Fruit fly (Drosophila melanogaster) whole organism, pupa: ENCODE measurements around the gene Sap-r.
A peak's percentile ranks its signal among the peaks of the same experiment; 100 is the strongest.

ENCODE experiments used
- CG10348 ChIP-seq: fragments of 200-800 bp; sonication (Bioruptor generic); IDR thresholded peaks from 2 replicates; pipeline ENCODE4 v1.3.6; 2022; ENCODE audit warnings: missing biosample characterization, missing genetic modification characterization
- CG12605 ChIP-seq: fragments of 200-800 bp; sonication (Bioruptor generic); IDR thresholded peaks from 2 replicates; pipeline ENCODE4 v1.3.6; 2022; ENCODE audit warnings: missing biosample characterization, missing genetic modification characterization
- CG13204 ChIP-seq: fragments of 200-800 bp; sonication (Bioruptor generic); optimal IDR thresholded peaks from 2 replicates; lab custom pipeline; 2018; ENCODE audit warnings: missing biosample characterization, mild to moderate bottlenecking, missing genetic modification characterization, moderate library complexity
- CG14655 ChIP-seq: fragments of 200-800 bp; sonication (Bioruptor generic); optimal IDR thresholded peaks from 3 replicates; lab custom pipeline; 2017; ENCODE audit warnings: mild to moderate bottlenecking, missing biosample characterization, missing genetic modification reagents, missing genetic modification characterization
- CG15710 ChIP-seq: fragments of 200-800 bp; sonication (Bioruptor generic); optimal IDR thresholded peaks from 2 replicates; lab custom pipeline; 2018; ENCODE audit warnings: missing biosample characterization, mild to moderate bottlenecking, missing genetic modification characterization, moderate library complexity
- CG17806 ChIP-seq: fragments of 200-800 bp; sonication (Bioruptor generic); optimal IDR thresholded peaks from 2 replicates; lab custom pipeline; 2018; ENCODE audit warnings: missing biosample characterization, mild to moderate bottlenecking, missing genetic modification characterization, moderate library complexity
- CG32121 ChIP-seq: fragments of 200-800 bp; sonication (Bioruptor generic); IDR thresholded peaks from 2 replicates; pipeline ENCODE4 v1.3.6; 2022; ENCODE audit warnings: missing biosample characterization, missing genetic modification characterization
- CG34367 ChIP-seq: fragments of 200-800 bp; sonication (Bioruptor generic); optimal IDR thresholded peaks from 2 replicates; lab custom pipeline; 2018; ENCODE audit warnings: missing biosample characterization, mild to moderate bottlenecking, missing genetic modification characterization
- CG4496 ChIP-seq: fragments of 200-800 bp; sonication (Bioruptor generic); IDR thresholded peaks from 3 replicates; pipeline ENCODE4 v1.3.6; 2022; ENCODE audit warnings: missing biosample characterization, missing genetic modification characterization
- CG8159 ChIP-seq: fragments of 200-800 bp; sonication (Bioruptor generic); optimal IDR thresholded peaks from 3 replicates; lab custom pipeline; 2018; ENCODE audit warnings: missing biosample characterization, mild to moderate bottlenecking, missing genetic modification characterization, moderate library complexity
- CG8301 ChIP-seq: fragments of 200-800 bp; sonication (Bioruptor generic); optimal IDR thresholded peaks from 2 replicates; lab custom pipeline; 2018; ENCODE audit warnings: missing biosample characterization, mild to moderate bottlenecking, missing genetic modification characterization
- CG9948 ChIP-seq: fragments of 200-800 bp; sonication (Bioruptor generic); optimal IDR thresholded peaks from 2 replicates; lab custom pipeline; 2018; ENCODE audit warnings: missing biosample characterization, mild to moderate bottlenecking, missing genetic modification characterization, moderate library complexity
- D1 ChIP-seq: fragments of 200-800 bp; sonication (Bioruptor generic); optimal IDR thresholded peaks from 2 replicates; lab custom pipeline; 2018; ENCODE audit warnings: missing biosample characterization, mild to moderate bottlenecking, missing genetic modification characterization, moderate library complexity
- EcR ChIP-seq: fragments of 200-800 bp; sonication (Bioruptor generic); optimal IDR thresholded peaks from 3 replicates; lab custom pipeline; 2019; ENCODE audit warnings: missing biosample characterization, missing genetic modification characterization, mild to moderate bottlenecking, moderate library complexity, missing genetic modification reagents
- Ets98B ChIP-seq: fragments of 200-800 bp; sonication (Bioruptor generic); IDR thresholded peaks from 2 replicates; pipeline ENCODE4 v1.3.6; 2022; ENCODE audit warnings: missing biosample characterization, missing genetic modification characterization
- Pif1A ChIP-seq: fragments of 200-800 bp; sonication (Bioruptor generic); optimal IDR thresholded peaks from 3 replicates; lab custom pipeline; 2016; ENCODE audit warnings: missing biosample characterization, missing genetic modification characterization
- Pif1B ChIP-seq: fragments of 200-800 bp; sonication (Bioruptor generic); optimal IDR thresholded peaks from 3 replicates; lab custom pipeline; 2016; ENCODE audit warnings: missing biosample characterization, missing genetic modification characterization
- Snoo ChIP-seq: fragments of 200-800 bp; sonication (Bioruptor generic); optimal IDR thresholded peaks from 3 replicates; lab custom pipeline; 2017; ENCODE audit warnings: missing biosample characterization, mild to moderate bottlenecking, missing genetic modification characterization, inconsistent platforms
- fd96Ca ChIP-seq: fragments of 200-800 bp; sonication (Bioruptor generic); IDR thresholded peaks from 3 replicates; pipeline ENCODE4 v1.3.6; 2022; ENCODE audit warnings: missing biosample characterization, missing genetic modification characterization
- gl ChIP-seq: fragments of 200-800 bp; sonication (Bioruptor generic); optimal IDR thresholded peaks from 2 replicates; lab custom pipeline; 2018; ENCODE audit warnings: missing biosample characterization, mild to moderate bottlenecking, missing genetic modification characterization
- rn ChIP-seq: fragments of 200-800 bp; sonication (Bioruptor generic); IDR thresholded peaks from 2 replicates; pipeline ENCODE4 v1.3.6; 2022; ENCODE audit warnings: missing biosample characterization, missing genetic modification characterization

Gene Sap-r

dm6 chr3R:30913704-30914103 is 24.8 kb upstream of the Sap-r start:
- TF ChIP-seq Ets98B (GFP tag; lab: Robert Waterston, UW) (no peak), CG9948 (no peak), rn (GFP tag; lab: Robert Waterston, UW) (no peak), CG13204 (GFP tag; lab: Kevin White, UChicago) (no peak), CG15710 (tag; lab: Kevin White, UChicago) (no peak), CG8301 (tag; lab: Kevin White, UChicago) (no peak), CG34367 (tag; lab: Kevin White, UChicago) (no peak), CG17806 (tag; lab: Kevin White, UChicago) (no peak), CG10348 (GFP tag; lab: Robert Waterston, UW) (no peak), Pif1B (no peak), CG32121 (GFP tag; lab: Robert Waterston, UW) (no peak), fd96Ca (GFP tag; lab: Robert Waterston, UW) (no peak), Pif1A (GFP tag; lab: Kevin White, UChicago) (no peak), CG4496 (GFP tag; lab: Robert Waterston, UW) (no peak)

- TF ChIP-seq fd96Ca (GFP tag; lab: Robert Waterston, UW), result peak; percentile 48; the same call in 1 of the 3 replicates
- peak; percentile 85 for TF ChIP-seq CG4496 (GFP tag; lab: Robert Waterston, UW)
- TF ChIP-seq CG12605 (GFP tag; lab: Robert Waterston, UW), result no peak
- TF ChIP-seq CG32121 (GFP tag; lab: Robert Waterston, UW), result peak; percentile 55; the same call in 1 of the 2 replicates
These were observed 23.5 kb upstream of the Sap-r start, which contains the start of gene Ptx1 for dm6 chr3R:30912402-30912801. Ptx1 (plus strand) TSS chr3R:30912754.

dm6 chr3R:30909840-30910239 is 21.0 kb upstream of the Sap-r start:
- no peak for TF ChIP-seq CG9948
- TF ChIP-seq rn (GFP tag; lab: Robert Waterston, UW), result no peak
- TF ChIP-seq Pif1B, result no peak
- TF ChIP-seq Snoo, result no peak
- TF ChIP-seq CG10348 (GFP tag; lab: Robert Waterston, UW), result no peak
- TF ChIP-seq Ets98B (GFP tag; lab: Robert Waterston, UW), result no peak
- TF ChIP-seq Pif1A (GFP tag; lab: Kevin White, UChicago), result no peak
- no peak for TF ChIP-seq CG32121 (GFP tag; lab: Robert Waterston, UW)
- no peak for TF ChIP-seq CG15710 (tag; lab: Kevin White, UChicago)
- TF ChIP-seq CG12605 (GFP tag; lab: Robert Waterston, UW), result no peak
- no peak for TF ChIP-seq CG34367 (tag; lab: Kevin White, UChicago)
- TF ChIP-seq gl, result no peak
- no peak for TF ChIP-seq D1
- TF ChIP-seq CG8159 (tag; lab: Kevin White, UChicago), result no peak
- TF ChIP-seq EcR (GFP tag; lab: Kevin White, UChicago), result no peak
- TF ChIP-seq, all 21 proteins: peak for 0

dm6 chr3R:30909032-30909431 is 20.2 kb upstream of the Sap-r start:
- TF ChIP-seq rn (GFP tag; lab: Robert Waterston, UW) (no peak), CG8301 (tag; lab: Kevin White, UChicago) (no peak), CG12605 (GFP tag; lab: Robert Waterston, UW) (no peak), gl (no peak), CG14655 (GFP tag; lab: Kevin White, UChicago) (no peak), CG10348 (GFP tag; lab: Robert Waterston, UW) (no peak), CG15710 (tag; lab: Kevin White, UChicago) (no peak), Pif1A (GFP tag; lab: Kevin White, UChicago) (no peak), CG17806 (tag; lab: Kevin White, UChicago) (no peak)

dm6 chr3R:30903994-30904393 is 15.1 kb upstream of the Sap-r start:
- TF ChIP-seq CG17806 (tag; lab: Kevin White, UChicago) (no peak), CG12605 (GFP tag; lab: Robert Waterston, UW) (no peak), CG32121 (GFP tag; lab: Robert Waterston, UW) (no peak), CG14655 (GFP tag; lab: Kevin White, UChicago) (no peak), CG34367 (tag; lab: Kevin White, UChicago) (no peak), Pif1A (GFP tag; lab: Kevin White, UChicago) (no peak), CG15710 (tag; lab: Kevin White, UChicago) (no peak), Snoo (no peak), CG8301 (tag; lab: Kevin White, UChicago) (no peak), CG10348 (GFP tag; lab: Robert Waterston, UW) (no peak), CG9948 (no peak), CG8159 (tag; lab: Kevin White, UChicago) (no peak), EcR (GFP tag; lab: Kevin White, UChicago) (no peak), rn (GFP tag; lab: Robert Waterston, UW) (no peak), CG13204 (GFP tag; lab: Kevin White, UChicago) (no peak), Ets98B (GFP tag; lab: Robert Waterston, UW) (no peak)
- TF ChIP-seq, all 21 proteins: peak for 0

- TF ChIP-seq D1, result no peak
- TF ChIP-seq Pif1B, result no peak
- TF ChIP-seq CG8301 (tag; lab: Kevin White, UChicago), result no peak
- no peak for TF ChIP-seq CG9948
- TF ChIP-seq EcR (GFP tag; lab: Kevin White, UChicago), result no peak
- no peak for TF ChIP-seq rn (GFP tag; lab: Robert Waterston, UW)
- TF ChIP-seq CG4496 (GFP tag; lab: Robert Waterston, UW), result no peak
- no peak for TF ChIP-seq Snoo
- TF ChIP-seq CG13204 (GFP tag; lab: Kevin White, UChicago), result no peak
- no peak for TF ChIP-seq CG14655 (GFP tag; lab: Kevin White, UChicago)
- no peak for TF ChIP-seq CG34367 (tag; lab: Kevin White, UChicago)
These were observed 13.2 kb upstream of the Sap-r start, which contains the start of gene CG33483 for dm6 chr3R:30902061-30902460. CG33483 (minus strand) TSS chr3R:30902161.
